Fruit fly (Drosophila melanogaster) whole organism, embryonic: ENCODE data around the gene pod1.
A peak's percentile ranks its signal among the peaks of the same experiment; 100 is the strongest.

Source experiments
- Adf1 ChIP-seq: fragments of 200-800 bp; sonication (Bioruptor generic); IDR thresholded peaks from 2 replicates; pipeline ENCODE4 v1.3.6; 2022; ENCODE audit warnings: missing biosample characterization, missing genetic modification characterization
- Aef1 ChIP-seq: fragments of 200-800 bp; sonication (Bioruptor generic); IDR thresholded peaks from 3 replicates; pipeline ENCODE4 v1.3.6; 2022; ENCODE audit warnings: missing biosample characterization, missing genetic modification characterization
- CG10147 ChIP-seq: fragments of 200-800 bp; sonication (Bioruptor generic); optimal IDR thresholded peaks from 2 replicates; lab custom pipeline; 2019; ENCODE audit warnings: missing biosample characterization, mild to moderate bottlenecking, missing genetic modification characterization, moderate library complexity
- CG1024 ChIP-seq: fragments of 200-800 bp; sonication (Bioruptor generic); IDR thresholded peaks from 2 replicates; pipeline ENCODE4 v1.3.6; 2022; ENCODE audit warnings: missing biosample characterization, missing genetic modification characterization
- CG10366 ChIP-seq: fragments of 200-800 bp; sonication (Bioruptor generic); IDR thresholded peaks from 2 replicates; pipeline ENCODE4 v1.3.6; 2022; ENCODE audit warnings: missing biosample characterization, missing genetic modification characterization
- CG10654 ChIP-seq: fragments of 200-800 bp; sonication (Bioruptor generic); optimal IDR thresholded peaks from 2 replicates; lab custom pipeline; 2016; ENCODE audit warnings: missing biosample characterization, missing genetic modification characterization
- CG13296 ChIP-seq: fragments of 200-800 bp; sonication (Bioruptor generic); optimal IDR thresholded peaks from 3 replicates; lab custom pipeline; 2018; ENCODE audit warnings: missing biosample characterization, mild to moderate bottlenecking, missing genetic modification characterization
- CG14710 ChIP-seq: fragments of 200-800 bp; sonication (Bioruptor generic); optimal IDR thresholded peaks from 3 replicates; lab custom pipeline; 2019; ENCODE audit warnings: missing biosample characterization, mild to moderate bottlenecking, missing genetic modification characterization, moderate library complexity
- CG1603 ChIP-seq: fragments of 200-800 bp; sonication (Bioruptor generic); optimal IDR thresholded peaks from 2 replicates; lab custom pipeline; 2019; ENCODE audit warnings: missing biosample characterization, mild to moderate bottlenecking, missing genetic modification characterization, moderate library complexity
- CG1647 ChIP-seq: fragments of 200-800 bp; sonication (Bioruptor generic); optimal IDR thresholded peaks from 3 replicates; lab custom pipeline; 2016; ENCODE audit warnings: missing biosample characterization, missing genetic modification characterization
- CG17568 ChIP-seq: fragments of 200-800 bp; sonication (Bioruptor generic); optimal IDR thresholded peaks from 2 replicates; lab custom pipeline; 2018; ENCODE audit warnings: missing biosample characterization, mild to moderate bottlenecking, missing genetic modification characterization, moderate library complexity
- CG1832 ChIP-seq: fragments of 200-800 bp; sonication (Bioruptor generic); optimal IDR thresholded peaks from 2 replicates; lab custom pipeline; 2017; ENCODE audit warnings: missing biosample characterization, mild to moderate bottlenecking, missing genetic modification characterization, inconsistent platforms
- CG2116 ChIP-seq: fragments of 200-800 bp; sonication (Bioruptor generic); optimal IDR thresholded peaks from 3 replicates; lab custom pipeline; 2018; ENCODE audit warnings: missing biosample characterization, mild to moderate bottlenecking, missing genetic modification characterization
- CG32532 ChIP-seq: fragments of 200-800 bp; sonication (Bioruptor generic); IDR thresholded peaks from 2 replicates; pipeline ENCODE4 v1.3.6; 2022; ENCODE audit warnings: missing biosample characterization, missing genetic modification characterization
- CG42726 ChIP-seq: fragments of 200-800 bp; sonication (Bioruptor generic); IDR thresholded peaks from 2 replicates; pipeline ENCODE4 v1.3.6; 2022; ENCODE audit warnings: missing biosample characterization, missing genetic modification characterization; ENCODE audit not compliant: partially characterized antibody
- CG4282 ChIP-seq: fragments of 200-800 bp; sonication (Bioruptor generic); optimal IDR thresholded peaks from 2 replicates; lab custom pipeline; 2016; ENCODE audit warnings: missing biosample characterization, missing genetic modification characterization
- CG7372 ChIP-seq: fragments of 200-800 bp; sonication (Bioruptor generic); IDR thresholded peaks from 2 replicates; pipeline ENCODE4 v1.3.6; 2022; ENCODE audit warnings: missing biosample characterization, missing genetic modification characterization
- CG7745 ChIP-seq: fragments of 200-800 bp; sonication (Bioruptor generic); optimal IDR thresholded peaks from 2 replicates; lab custom pipeline; 2018; ENCODE audit warnings: missing biosample characterization, mild to moderate bottlenecking, missing genetic modification characterization, moderate library complexity
- CG7987 ChIP-seq: fragments of 200-800 bp; sonication (Bioruptor generic); optimal IDR thresholded peaks from 2 replicates; lab custom pipeline; 2018; ENCODE audit warnings: missing biosample characterization, mild to moderate bottlenecking, missing genetic modification characterization, moderate library complexity
- CG8765 ChIP-seq: fragments of 200-800 bp; sonication (Bioruptor generic); IDR thresholded peaks from 2 replicates; pipeline ENCODE4 v1.3.6; 2022; ENCODE audit warnings: missing biosample characterization, missing genetic modification characterization
- CG9876 ChIP-seq: fragments of 200-800 bp; sonication (Bioruptor generic); optimal IDR thresholded peaks from 2 replicates; lab custom pipeline; 2016; ENCODE audit warnings: missing biosample characterization, missing genetic modification characterization
- CG9932 ChIP-seq: fragments of 200-800 bp; sonication (Bioruptor generic); IDR thresholded peaks from 2 replicates; pipeline ENCODE4 v1.3.6; 2022; ENCODE audit warnings: missing biosample characterization, missing genetic modification characterization
- Ets65A ChIP-seq: fragments of 200-800 bp; sonication (Bioruptor generic); peaks from one replicate; lab custom pipeline; 2016; ENCODE audit warnings: missing biosample characterization, missing genetic modification characterization
- HLHmδ ChIP-seq: fragments of 200-800 bp; sonication (Bioruptor generic); optimal IDR thresholded peaks from 2 replicates; lab custom pipeline; 2018; ENCODE audit warnings: missing biosample characterization, mild to moderate bottlenecking, missing genetic modification characterization, moderate library complexity
- Hr3 ChIP-seq: fragments of 200-800 bp; sonication (Bioruptor generic); optimal IDR thresholded peaks from 3 replicates; lab custom pipeline; 2016; ENCODE audit warnings: missing biosample characterization, missing genetic modification characterization
- NFAT ChIP-seq: fragments of 200-800 bp; sonication (Bioruptor generic); IDR thresholded peaks from 2 replicates; pipeline ENCODE4 v1.3.6; 2022; ENCODE audit warnings: missing biosample characterization, missing genetic modification characterization
- PHDP ChIP-seq: fragments of 200-800 bp; sonication (Bioruptor generic); optimal IDR thresholded peaks from 3 replicates; lab custom pipeline; 2018; ENCODE audit warnings: missing biosample characterization, mild to moderate bottlenecking, missing genetic modification characterization, moderate library complexity
- Ptx1 ChIP-seq: fragments of 200-800 bp; sonication (Bioruptor generic); IDR thresholded peaks from 2 replicates; pipeline ENCODE4 v1.3.6; 2022; ENCODE audit warnings: missing biosample characterization, missing genetic modification characterization
- Xbp1 ChIP-seq: fragments of 200-800 bp; sonication (Bioruptor generic); optimal IDR thresholded peaks from 3 replicates; lab custom pipeline; 2016; ENCODE audit warnings: missing biosample characterization, mild to moderate bottlenecking, missing genetic modification characterization
- ac ChIP-seq: fragments of 200-800 bp; sonication (Bioruptor generic); optimal IDR thresholded peaks from 3 replicates; lab custom pipeline; 2017; ENCODE audit warnings: missing biosample characterization, mild to moderate bottlenecking, missing genetic modification characterization
- br ChIP-seq: fragments of >200 bp; optimal IDR thresholded peaks from 2 replicates; lab custom pipeline; 2017
- bsh ChIP-seq, 2 experiments: fragments of 200-800 bp; sonication (Bioruptor generic); optimal IDR thresholded peaks; 2 replicates each; lab custom pipeline; 2017 to 2018; ENCODE audit warnings: mild to moderate bottlenecking in 2 of 2, missing biosample characterization in 2 of 2, missing genetic modification characterization in 2 of 2, moderate library complexity in 1 of 2
- corto ChIP-seq: fragments of 200-800 bp; sonication (Bioruptor generic); optimal IDR thresholded peaks from 2 replicates; lab custom pipeline; 2016; ENCODE audit warnings: missing biosample characterization, mild to moderate bottlenecking, missing genetic modification characterization, moderate library complexity
- cwo ChIP-seq: fragments of 200-800 bp; sonication (Bioruptor generic); optimal IDR thresholded peaks from 3 replicates; lab custom pipeline; 2017; ENCODE audit warnings: missing biosample characterization, missing genetic modification characterization, mild to moderate bottlenecking, moderate library complexity, missing genetic modification reagents
- eyg ChIP-seq: fragments of 200-800 bp; sonication (Bioruptor generic); optimal IDR thresholded peaks from 3 replicates; lab custom pipeline; 2016; ENCODE audit warnings: missing biosample characterization, missing genetic modification characterization
- fd64A ChIP-seq: fragments of 200-800 bp; sonication (Bioruptor generic); optimal IDR thresholded peaks from 3 replicates; lab custom pipeline; 2018; ENCODE audit warnings: missing biosample characterization, mild to moderate bottlenecking, missing genetic modification characterization
- fd96Cb ChIP-seq: fragments of 200-800 bp; sonication (Bioruptor generic); optimal IDR thresholded peaks from 2 replicates; lab custom pipeline; 2018; ENCODE audit warnings: missing biosample characterization, mild to moderate bottlenecking, missing genetic modification characterization, moderate library complexity
- gsb ChIP-seq: fragments of 200-800 bp; sonication (Bioruptor generic); IDR thresholded peaks from 2 replicates; pipeline ENCODE4 v1.3.6; 2022; ENCODE audit warnings: missing biosample characterization, missing genetic modification characterization
- kah ChIP-seq: fragments of 200-800 bp; sonication (Bioruptor generic); optimal IDR thresholded peaks from 2 replicates; lab custom pipeline; 2018; ENCODE audit warnings: missing biosample characterization, mild to moderate bottlenecking, missing genetic modification characterization
- lmd ChIP-seq: fragments of 200-800 bp; sonication (Bioruptor generic); IDR thresholded peaks from 2 replicates; pipeline ENCODE4 v1.3.6; 2022; ENCODE audit warnings: missing biosample characterization, missing genetic modification characterization
- mam ChIP-seq: fragments of 200-800 bp; sonication (Bioruptor generic); optimal IDR thresholded peaks from 3 replicates; lab custom pipeline; 2016; ENCODE audit warnings: missing biosample characterization, missing genetic modification characterization
- odd ChIP-seq: fragments of 200-800 bp; sonication (Bioruptor generic); optimal IDR thresholded peaks from 2 replicates; lab custom pipeline; 2017; ENCODE audit warnings: missing biosample characterization, mild to moderate bottlenecking, missing genetic modification characterization
- prd ChIP-seq, 3 experiments: fragments of >200 bp in 2 of 3; fragments of 200-800 bp in 1 of 3; sonication (Bioruptor generic) in 1 of 3; optimal IDR thresholded peaks in 2 of 3; IDR thresholded peaks in 1 of 3; 2 replicates in 2 of 3; 3 replicates in 1 of 3; pipeline versions ENCODE4 v1.3.6 to Lab custom; 2017 to 2022; ENCODE audit warnings: missing biosample characterization in 1 of 3, missing genetic modification characterization in 1 of 3
- pum ChIP-seq: fragments of 200-800 bp; sonication (Bioruptor generic); optimal IDR thresholded peaks from 2 replicates; lab custom pipeline; 2016; ENCODE audit warnings: missing biosample characterization, missing genetic modification characterization
- row ChIP-seq: fragments of 200-800 bp; sonication (Bioruptor generic); IDR thresholded peaks from 3 replicates; pipeline ENCODE4 v1.3.6; 2022; ENCODE audit warnings: missing biosample characterization, missing genetic modification characterization
- scrt ChIP-seq: fragments of 200-800 bp; sonication (Bioruptor generic); optimal IDR thresholded peaks from 2 replicates; lab custom pipeline; 2018; ENCODE audit warnings: missing biosample characterization, mild to moderate bottlenecking, missing genetic modification characterization, moderate library complexity
- shn ChIP-seq: fragments of 200-800 bp; sonication (Bioruptor generic); optimal IDR thresholded peaks from 3 replicates; lab custom pipeline; 2016; ENCODE audit warnings: missing biosample characterization, missing genetic modification characterization
- sisA ChIP-seq: fragments of 200-800 bp; sonication (Bioruptor generic); IDR thresholded peaks from 2 replicates; pipeline ENCODE4 v1.3.6; 2022; ENCODE audit warnings: missing biosample characterization, missing genetic modification characterization
- stc ChIP-seq: fragments of 200-800 bp; sonication (Bioruptor generic); IDR thresholded peaks from 2 replicates; pipeline ENCODE4 v1.3.6; 2022; ENCODE audit warnings: missing biosample characterization, missing genetic modification characterization
- tll ChIP-seq, 2 experiments: fragments of 200-800 bp in 1 of 2; fragments of >200 bp in 1 of 2; sonication (Bioruptor generic) in 1 of 2; optimal IDR thresholded peaks; 2 replicates each; lab custom pipeline; 2017 to 2019; ENCODE audit warnings: missing biosample characterization in 2 of 2, missing genetic modification characterization in 2 of 2, mild to moderate bottlenecking in 1 of 2, moderate library complexity in 1 of 2
- z ChIP-seq: fragments of 200-800 bp; sonication (Bioruptor generic); IDR thresholded peaks from 3 replicates; pipeline ENCODE4 v1.3.6; 2022; ENCODE audit warnings: missing biosample characterization, missing genetic modification characterization

pod1 gene

dm6 chrX:6792891-6793290 lies 10.6 kb upstream of the pod1 start (continued):
- TF ChIP-seq CG7745 (tag; lab: Kevin White, UChicago) (no peak), Aef1 (GFP tag; lab: Robert Waterston, UW) (0 out of 3 replicates have a peak, but pooled peaks have one; percentile 9), fd64A (GFP tag; lab: Kevin White, UChicago) (no peak), CG17568 (GFP tag; lab: Kevin White, UChicago) (no peak), CG1832 (GFP tag; lab: Kevin White, UChicago) (no peak), pum (no peak), shn (no peak), CG4282 (no peak), lmd (GFP tag; lab: Robert Waterston, UW) (peak; percentile 33; the same call in 1 of the 2 replicates), z (GFP tag; lab: Robert Waterston, UW) (no peak), ac (GFP tag; lab: Kevin White, UChicago) (no peak), cwo (GFP tag; lab: Kevin White, UChicago) (no peak), CG14710 (no peak), Adf1 (GFP tag; lab: Robert Waterston, UW) (no peak), CG10366 (GFP tag; lab: Robert Waterston, UW) (peak; percentile 31; the same call in 1 of the 2 replicates), scrt (GFP tag; lab: Kevin White, UChicago) (no peak), fd96Cb (no peak), HLHmδ (no peak), CG7372 (GFP tag; lab: Robert Waterston, UW) (no peak), CG9876 (GFP tag; lab: Kevin White, UChicago) (no peak), corto (GFP tag; lab: Kevin White, UChicago) (no peak), tll (GFP tag; optimal IDR thresholded peaks at IDR 0.05; lab: Kevin White, UChicago) (no peak), Ptx1 (GFP tag; lab: Robert Waterston, UW) (peak; percentile 53), CG10147 (GFP tag; lab: Kevin White, UChicago) (no peak), CG13296 (GFP tag; lab: Kevin White, UChicago) (no peak), CG2116 (GFP tag; lab: Kevin White, UChicago) (no peak), br (lab: Kevin White, UChicago) (no peak), Ets65A (no peak), CG42726 (GFP tag; lab: Robert Waterston, UW) (no peak), Xbp1 (GFP tag; lab: Kevin White, UChicago) (no peak), PHDP (tag; lab: Kevin White, UChicago) (no peak), CG9932 (GFP tag; lab: Robert Waterston, UW) (peak; percentile 43), CG1647 (no peak), CG7987 (GFP tag; lab: Kevin White, UChicago) (no peak), CG1603 (tag; lab: Kevin White, UChicago) (no peak), NFAT (no peak), stc (GFP tag; lab: Robert Waterston, UW) (no peak), bsh (GFP tag; optimal IDR thresholded peaks at IDR 0.05; lab: Kevin White, UChicago) (no peak), odd (no peak), CG32532 (GFP tag; lab: Robert Waterston, UW) (peak; percentile 48; the same call in 1 of the 2 replicates), sisA (GFP tag; lab: Robert Waterston, UW) (peak; percentile 58), kah (GFP tag; lab: Kevin White, UChicago) (no peak), mam (GFP tag; lab: Kevin White, UChicago) (no peak), eyg (no peak), CG8765 (GFP tag; lab: Robert Waterston, UW) (no peak), prd (optimal IDR thresholded peaks at IDR 0.05; lab: Kevin White, UChicago) (no peak), prd (GFP tag; IDR thresholded peaks at IDR 0.05; lab: Robert Waterston, UW) (peak; percentile 35; the same call in 2 of the 3 replicates), gsb (GFP tag; lab: Robert Waterston, UW) (no peak), CG1024 (GFP tag; lab: Robert Waterston, UW) (no peak), Hr3 (no peak), row (GFP tag; lab: Robert Waterston, UW) (peak; percentile 4; the same call in 1 of the 3 replicates), CG10654 (GFP tag; lab: Kevin White, UChicago) (no peak)
